Worm (Caenorhabditis elegans) whole organism, L4 larva: Measurements from ENCODE around the gene C16C8.5.
A peak's percentile ranks its signal among the peaks of the same experiment; 100 is the strongest.

ENCODE experiments used
- D1046.2 ChIP-seq: fragments of 200-800 bp; sonication (Bioruptor generic); IDR thresholded peaks from 2 replicates; pipeline ENCODE4 v1.3.6; 2022; ENCODE audit warnings: missing genetic modification characterization, missing compliant biosample characterization
- F10B5.3 ChIP-seq: sonication (generic microtip); optimal IDR thresholded peaks from 2 replicates; lab custom pipeline; 2016; ENCODE audit warnings: mild to moderate bottlenecking, missing genetic modification characterization, missing compliant biosample characterization
- F26F4.8 ChIP-seq: fragments of 200-800 bp; sonication (Bioruptor generic); conservative IDR thresholded peaks from 2 replicates; pipeline ENCODE4 v1.3.6; 2022; ENCODE audit warnings: missing genetic modification characterization, missing compliant biosample characterization
- F44E2.7 ChIP-seq: fragments of 200-800 bp; sonication (Bioruptor generic); IDR thresholded peaks from 2 replicates; pipeline ENCODE4 v2.1.2; 2022; ENCODE audit warnings: missing genetic modification characterization, missing compliant biosample characterization
- F49E8.2 ChIP-seq: sonication (generic microtip); optimal IDR thresholded peaks from 2 replicates; lab custom pipeline; 2016; ENCODE audit warnings: missing compliant biosample characterization, mild to moderate bottlenecking, missing genetic modification characterization, borderline replicate concordance
- T20F7.1 ChIP-seq: fragments of 200-800 bp; sonication (Bioruptor generic); optimal IDR thresholded peaks from 2 replicates; lab custom pipeline; 2018; ENCODE audit warnings: mild to moderate bottlenecking, missing genetic modification characterization, missing compliant biosample characterization
- T26A8.4 ChIP-seq: fragments of 200-800 bp; sonication (Bioruptor generic); IDR thresholded peaks from 2 replicates; pipeline ENCODE4 v1.3.6; 2022; ENCODE audit warnings: missing genetic modification characterization, missing compliant biosample characterization
- Y48G9A.11 ChIP-seq: fragments of 200-800 bp; sonication (Bioruptor generic); IDR thresholded peaks from 2 replicates; pipeline ENCODE4 v1.3.6; 2022; ENCODE audit warnings: missing genetic modification reagents, missing genetic modification characterization, missing compliant biosample characterization
- Y75B8A.6 ChIP-seq: fragments of 200-800 bp; sonication (Bioruptor generic); IDR thresholded peaks from 2 replicates; pipeline ENCODE4 v1.3.6; 2022; ENCODE audit warnings: missing genetic modification reagents, missing genetic modification characterization, missing compliant biosample characterization
- ZK337.2 ChIP-seq: fragments of 200-800 bp; sonication (Bioruptor generic); IDR thresholded peaks from 2 replicates; pipeline ENCODE4 v1.3.6; 2022; ENCODE audit warnings: missing genetic modification reagents, missing genetic modification characterization, missing compliant biosample characterization
- ZK546.5 ChIP-seq, 2 experiments: sonication (generic microtip); optimal IDR thresholded peaks; 2 replicates each; lab custom pipeline; 2017; ENCODE audit warnings: missing biosample characterization in 2 of 2, missing genetic modification characterization in 2 of 2
- aha-1 ChIP-seq: fragments of 150-350 bp; peaks from one replicate; lab custom pipeline; 2014; ENCODE audit warnings: missing biosample characterization, missing genetic modification characterization
- arid-1 ChIP-seq: fragments of 200-800 bp; sonication (Bioruptor generic); conservative IDR thresholded peaks from 2 replicates; pipeline ENCODE4 v1.3.6; 2022; ENCODE audit warnings: missing genetic modification reagents, missing genetic modification characterization, missing compliant biosample characterization
- ceh-28 ChIP-seq: fragments of 150-350 bp; optimal IDR thresholded peaks from 2 replicates; lab custom pipeline; 2014; ENCODE audit warnings: missing biosample characterization, missing genetic modification reagents, missing genetic modification characterization
- ceh-44 ChIP-seq: fragments of 200-800 bp; sonication (Bioruptor generic); IDR thresholded peaks from 2 replicates; pipeline ENCODE4 v1.3.6; 2022; ENCODE audit warnings: missing genetic modification reagents, missing genetic modification characterization, missing compliant biosample characterization
- ceh-82 ChIP-seq: sonication (generic microtip); optimal IDR thresholded peaks from 2 replicates; lab custom pipeline; 2017; ENCODE audit warnings: missing biosample characterization, missing genetic modification characterization
- ces-1 ChIP-seq: fragments of 150-350 bp; sonication (generic microtip); optimal IDR thresholded peaks from 4 replicates; lab custom pipeline; 2014; ENCODE audit warnings: missing biosample characterization, missing genetic modification reagents, missing genetic modification characterization
- cey-2 ChIP-seq: sonication (generic microtip); optimal IDR thresholded peaks from 3 replicates; lab custom pipeline; 2017; ENCODE audit warnings: missing genetic modification characterization, mild to moderate bottlenecking, missing compliant biosample characterization, antibody characterized with exemption, borderline replicate concordance; ENCODE audit not compliant: insufficient read depth
- daf-12 ChIP-seq: fragments of 150-350 bp; optimal IDR thresholded peaks from 2 replicates; lab custom pipeline; 2014; ENCODE audit warnings: missing biosample characterization, missing genetic modification reagents, missing genetic modification characterization
- fos-1 ChIP-seq: fragments of 150-350 bp; optimal IDR thresholded peaks from 2 replicates; lab custom pipeline; 2014; ENCODE audit warnings: missing biosample characterization, missing genetic modification characterization
- gei-8 ChIP-seq: fragments of 200-800 bp; sonication (Bioruptor generic); optimal IDR thresholded peaks from 2 replicates; lab custom pipeline; 2018; ENCODE audit warnings: mild to moderate bottlenecking, missing genetic modification characterization, missing compliant biosample characterization
- hif-1 ChIP-seq, 2 experiments: sonication (generic microtip); optimal IDR thresholded peaks; 2 replicates each; lab custom pipeline; 2016 to 2017; ENCODE audit warnings: missing compliant biosample characterization in 2 of 2, missing genetic modification characterization in 2 of 2, missing genetic modification reagents in 2 of 2, missing genotype in 2 of 2, mild to moderate bottlenecking in 1 of 2
- hlh-11 ChIP-seq: fragments of 200-800 bp; sonication (Bioruptor generic); optimal IDR thresholded peaks from 2 replicates; lab custom pipeline; 2018; ENCODE audit warnings: mild to moderate bottlenecking, missing genetic modification characterization, missing compliant biosample characterization
- hmg-1.1 ChIP-seq: fragments of 200-800 bp; sonication (Bioruptor generic); IDR thresholded peaks from 2 replicates; pipeline ENCODE4 v1.3.6; 2022; ENCODE audit warnings: missing genetic modification reagents, missing genetic modification characterization, missing compliant biosample characterization
- jun-1 ChIP-seq: fragments of 150-350 bp; optimal IDR thresholded peaks from 2 replicates; lab custom pipeline; 2014; ENCODE audit warnings: missing biosample characterization, missing genetic modification reagents, missing genetic modification characterization
- lim-7 ChIP-seq: fragments of 200-800 bp; sonication (Bioruptor generic); IDR thresholded peaks from 2 replicates; pipeline ENCODE4 v1.3.6; 2022; ENCODE audit warnings: missing genetic modification characterization, missing compliant biosample characterization
- lin-1 ChIP-seq: fragments of 200-800 bp; sonication (Bioruptor generic); IDR thresholded peaks from 2 replicates; pipeline ENCODE4 v1.3.6; 2022; ENCODE audit warnings: missing genetic modification reagents, missing genetic modification characterization, missing compliant biosample characterization
- lir-3 ChIP-seq: sonication (generic microtip); optimal IDR thresholded peaks from 2 replicates; lab custom pipeline; 2016; ENCODE audit warnings: mild to moderate bottlenecking, missing genetic modification characterization, missing compliant biosample characterization
- madf-9 ChIP-seq: fragments of 200-800 bp; sonication (Bioruptor generic); conservative IDR thresholded peaks from 2 replicates; pipeline ENCODE4 v1.3.6; 2022; ENCODE audit warnings: missing genetic modification reagents, missing genetic modification characterization, missing compliant biosample characterization
- mep-1 ChIP-seq: fragments of 150-350 bp; sonication (generic microtip); optimal IDR thresholded peaks from 3 replicates; lab custom pipeline; 2014; ENCODE audit warnings: missing biosample characterization, missing genetic modification characterization
- nhr-10 ChIP-seq: fragments of 150-350 bp; optimal IDR thresholded peaks from 2 replicates; lab custom pipeline; 2014; ENCODE audit warnings: missing biosample characterization, missing genetic modification characterization
- nhr-102 ChIP-seq: sonication (generic microtip); optimal IDR thresholded peaks from 2 replicates; lab custom pipeline; 2016; ENCODE audit warnings: mild to moderate bottlenecking, missing genetic modification characterization, moderate library complexity, missing compliant biosample characterization
- nhr-111 ChIP-seq: fragments of 200-800 bp; sonication (Bioruptor generic); optimal IDR thresholded peaks from 2 replicates; lab custom pipeline; 2018; ENCODE audit warnings: mild to moderate bottlenecking, missing genetic modification characterization, missing compliant biosample characterization
- nhr-25 ChIP-seq: sonication (generic microtip); optimal IDR thresholded peaks from 2 replicates; lab custom pipeline; 2017; ENCODE audit warnings: missing genetic modification characterization, mild to moderate bottlenecking, missing compliant biosample characterization, antibody characterized with exemption, moderate library complexity, borderline replicate concordance; ENCODE audit not compliant: insufficient read depth
- nhr-41 ChIP-seq: fragments of 200-800 bp; sonication (Bioruptor generic); IDR thresholded peaks from 2 replicates; pipeline ENCODE4 v1.3.6; 2022; ENCODE audit warnings: missing genetic modification reagents, missing genetic modification characterization, missing compliant biosample characterization
- nhr-42 ChIP-seq: fragments of 200-800 bp; sonication (Bioruptor generic); IDR thresholded peaks from 2 replicates; pipeline ENCODE4 v1.3.6; 2022; ENCODE audit warnings: missing genetic modification characterization, missing compliant biosample characterization
- nhr-48 ChIP-seq: sonication (generic microtip); optimal IDR thresholded peaks from 2 replicates; lab custom pipeline; 2016; ENCODE audit warnings: mild to moderate bottlenecking, missing genetic modification characterization, missing compliant biosample characterization
- nhr-6 ChIP-seq: fragments of 150-350 bp; optimal IDR thresholded peaks from 2 replicates; lab custom pipeline; 2014; ENCODE audit warnings: missing biosample characterization, missing genetic modification characterization
- nhr-76 ChIP-seq: fragments of 150-350 bp; optimal IDR thresholded peaks from 2 replicates; lab custom pipeline; 2014; ENCODE audit warnings: missing biosample characterization, missing genetic modification characterization
- nhr-77 ChIP-seq: fragments of 150-350 bp; optimal IDR thresholded peaks from 2 replicates; lab custom pipeline; 2014; ENCODE audit warnings: missing biosample characterization, missing genetic modification characterization
- pha-4 ChIP-seq, 2 experiments: fragments of 150-350 bp in 1 of 2; fragments of 200-800 bp in 1 of 2; sonication (Bioruptor generic) in 1 of 2; IDR thresholded peaks in 1 of 2; optimal IDR thresholded peaks in 1 of 2; 2 replicates each; pipeline versions ENCODE4 v1.3.6 to Lab custom; 2014 to 2022; ENCODE audit warnings: missing genetic modification characterization in 2 of 2, missing genetic modification reagents in 2 of 2, missing biosample characterization in 1 of 2, missing compliant biosample characterization in 1 of 2
- php-3 ChIP-seq: fragments of 200-800 bp; sonication (Bioruptor generic); IDR thresholded peaks from 2 replicates; pipeline ENCODE4 v1.3.6; 2022; ENCODE audit warnings: missing genetic modification reagents, missing genetic modification characterization, missing compliant biosample characterization
- sdz-12 ChIP-seq: fragments of 200-800 bp; sonication (Bioruptor generic); optimal IDR thresholded peaks from 2 replicates; lab custom pipeline; 2018; ENCODE audit warnings: mild to moderate bottlenecking, missing genetic modification characterization, missing compliant biosample characterization
- set-16 ChIP-seq: fragments of 200-800 bp; sonication (Bioruptor generic); IDR thresholded peaks from 2 replicates; pipeline ENCODE4 v1.3.6; 2022; ENCODE audit warnings: missing genetic modification reagents, missing genetic modification characterization, missing compliant biosample characterization
- snpc-1.2 ChIP-seq: fragments of 200-800 bp; sonication (Bioruptor generic); IDR thresholded peaks from 2 replicates; pipeline ENCODE4 v1.3.6; 2022; ENCODE audit warnings: missing genetic modification reagents, missing genetic modification characterization, missing compliant biosample characterization
- tag-97 ChIP-seq: fragments of 200-800 bp; sonication (Bioruptor generic); IDR thresholded peaks from 2 replicates; pipeline ENCODE4 v1.3.6; 2022; ENCODE audit warnings: missing genetic modification characterization, missing compliant biosample characterization
- tra-1 ChIP-seq: fragments of 200-800 bp; sonication (Bioruptor generic); IDR thresholded peaks from 2 replicates; pipeline ENCODE4 v1.3.6; 2022; ENCODE audit warnings: missing genetic modification reagents, missing genetic modification characterization, missing compliant biosample characterization
- unc-130 ChIP-seq: sonication (generic microtip); optimal IDR thresholded peaks from 2 replicates; lab custom pipeline; 2016; ENCODE audit warnings: missing genetic modification reagents, missing genetic modification characterization, missing compliant biosample characterization
- unc-62 ChIP-seq, 3 experiments: fragments of 150-350 bp in 1 of 3; sonication (generic microtip); optimal IDR thresholded peaks in 2 of 3; peaks in 1 of 3; 1 replicate in 1 of 3; 2 replicates in 2 of 3; lab custom pipeline; 2014 to 2017; ENCODE audit warnings: missing biosample characterization in 3 of 3, missing genetic modification characterization in 3 of 3, missing genetic modification reagents in 3 of 3, missing genotype in 1 of 3
- zfp-2 ChIP-seq: sonication (generic microtip); optimal IDR thresholded peaks from 2 replicates; lab custom pipeline; 2016; ENCODE audit warnings: mild to moderate bottlenecking, missing genetic modification characterization, missing compliant biosample characterization
- ztf-11 ChIP-seq: fragments of 150-350 bp; optimal IDR thresholded peaks from 2 replicates; lab custom pipeline; 2014; ENCODE audit warnings: missing biosample characterization, missing genetic modification characterization

Gene C16C8.5

DNA sequence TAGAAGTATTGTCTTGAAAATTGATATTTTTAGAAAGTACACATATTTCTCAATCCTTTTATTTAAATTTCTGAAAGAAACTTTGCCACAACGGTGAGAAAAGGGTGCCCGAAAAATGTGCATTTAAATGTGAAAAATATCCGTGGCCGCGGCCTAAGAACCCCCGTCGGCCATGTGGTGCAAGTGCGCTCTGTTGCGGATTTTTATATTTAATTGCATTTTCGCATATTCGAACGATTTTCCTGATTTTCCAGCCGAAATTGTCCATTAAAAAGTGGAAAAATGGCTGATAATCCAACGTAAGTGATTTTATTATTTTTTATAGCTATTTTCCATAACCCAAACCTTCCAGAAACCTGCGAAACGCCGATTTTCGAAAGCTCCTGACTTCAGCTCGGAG, 37.0 kb upstream of the C16C8.5 start, which contains the start of gene smu-2 (continued):
- no peak for TF ChIP-seq T26A8.4 (GFP tag; lab: Robert Waterston, UW)
- no peak for TF ChIP-seq sdz-12 (GFP tag; lab: Kevin White, UChicago)
- TF ChIP-seq D1046.2 (GFP tag; lab: Robert Waterston, UW) = no peak
- no peak for TF ChIP-seq daf-12 (tag; lab: Kevin White, UChicago)
- peak; percentile 95 for TF ChIP-seq aha-1 (tag; lab: Kevin White, UChicago)
- no peak for TF ChIP-seq nhr-102 (tag; lab: Kevin White, UChicago)
- peak in 1 of 2 experiments; percentile 81 for TF ChIP-seq hif-1 (tag; optimal IDR thresholded peaks at IDR 0.05; lab: Kevin White, UChicago)
- TF ChIP-seq tra-1 (GFP tag; lab: Robert Waterston, UW) = no peak
- no peak for TF ChIP-seq cey-2 (tag; lab: Kevin White, UChicago)
- TF ChIP-seq nhr-111 = no peak
- no peak for TF ChIP-seq F49E8.2 (tag; lab: Kevin White, UChicago)
- no peak for TF ChIP-seq nhr-42 (GFP tag; lab: Robert Waterston, UW)
- no peak for TF ChIP-seq fos-1
- TF ChIP-seq jun-1 (tag; lab: Kevin White, UChicago) = no peak
- TF ChIP-seq nhr-10 (tag; lab: Kevin White, UChicago) = no peak
- TF ChIP-seq nhr-76 (tag; lab: Kevin White, UChicago) = no peak
- no peak for TF ChIP-seq lin-1
- no peak for TF ChIP-seq arid-1 (GFP tag; lab: Robert Waterston, UW)
- TF ChIP-seq ztf-11 (tag; lab: Kevin White, UChicago) = no peak
- TF ChIP-seq hlh-11 (tag; lab: Kevin White, UChicago) = no peak
- no peak for TF ChIP-seq hmg-1.1 (GFP tag; lab: Robert Waterston, UW)
- no peak for TF ChIP-seq ceh-82 (tag; lab: Kevin White, UChicago)
- TF ChIP-seq nhr-48 (tag; lab: Kevin White, UChicago) = no peak
- TF ChIP-seq unc-130 = peak; percentile 89
- no peak for TF ChIP-seq Y48G9A.11 (GFP tag; lab: Robert Waterston, UW)
- TF ChIP-seq ceh-44 (GFP tag; lab: Robert Waterston, UW) = no peak
- peak; percentile 74 for TF ChIP-seq ces-1 (GFP tag; lab: Kevin White, UChicago)
- no peak for TF ChIP-seq F26F4.8 (GFP tag; lab: Robert Waterston, UW)
- TF ChIP-seq mep-1 (tag; lab: Kevin White, UChicago) = no peak
- TF ChIP-seq madf-9 (GFP tag; lab: Robert Waterston, UW) = peak; percentile 64
- 0 out of 2 replicates have a peak, but pooled peaks have one; percentile 43 for TF ChIP-seq php-3 (GFP tag; lab: Robert Waterston, UW)
- TF ChIP-seq F44E2.7 (GFP tag; lab: Robert Waterston, UW) = no peak
- no peak for TF ChIP-seq tag-97 (GFP tag; lab: Robert Waterston, UW)
- no peak for TF ChIP-seq gei-8 (GFP tag; lab: Kevin White, UChicago)
- no peak for TF ChIP-seq nhr-77 (tag; lab: Kevin White, UChicago)
- TF ChIP-seq ceh-28 (tag; lab: Kevin White, UChicago) = no peak
- no peak for TF ChIP-seq pha-4 (GFP tag; IDR thresholded peaks at IDR 0.05; lab: Robert Waterston, UW)
- no peak for TF ChIP-seq pha-4 (tag; optimal IDR thresholded peaks at IDR 0.05; lab: Kevin White, UChicago)
- no peak for TF ChIP-seq lim-7 (GFP tag; lab: Robert Waterston, UW)
- TF ChIP-seq nhr-41 = no peak
- no peak for TF ChIP-seq T20F7.1
- no peak for TF ChIP-seq ZK546.5 (tag; optimal IDR thresholded peaks at IDR 0.05; lab: Kevin White, UChicago)
- TF ChIP-seq snpc-1.2 (GFP tag; lab: Robert Waterston, UW) = no peak
- no peak for TF ChIP-seq set-16 (GFP tag; lab: Robert Waterston, UW)
- no peak for TF ChIP-seq zfp-2 (tag; lab: Kevin White, UChicago)
- TF ChIP-seq unc-62 (GFP tag; optimal IDR thresholded peaks at IDR 0.05 in 1 of 2; lab: Kevin White, UChicago) = no peak
- TF ChIP-seq unc-62 (tag; optimal IDR thresholded peaks at IDR 0.05; lab: Kevin White, UChicago) = no peak
- no peak for TF ChIP-seq nhr-6 (tag; lab: Kevin White, UChicago)
- no peak for TF ChIP-seq lir-3
- TF ChIP-seq nhr-25 (tag; lab: Kevin White, UChicago) = no peak
- TF ChIP-seq ZK337.2 (GFP tag; lab: Robert Waterston, UW) = peak; percentile 74; the same call in 1 of the 2 replicates
- TF ChIP-seq F10B5.3 (tag; lab: Kevin White, UChicago) = no peak
- no peak for TF ChIP-seq Y75B8A.6 (GFP tag; lab: Robert Waterston, UW)
